Worm (Caenorhabditis elegans) whole organism, early embryonic: ENCODE measurements around the gene sdz-21.

Experiments used
- B0310.2 ChIP-seq: sonication (generic microtip); optimal IDR thresholded peaks from 2 replicates; lab custom pipeline; 2016; ENCODE audit warnings: mild to moderate bottlenecking, missing genetic modification characterization, missing compliant biosample characterization
- F13C5.2 ChIP-seq: sonication (generic microtip); optimal IDR thresholded peaks from 2 replicates; lab custom pipeline; 2017; ENCODE audit warnings: mild to moderate bottlenecking, missing genetic modification characterization, inconsistent platforms, missing compliant biosample characterization
- aly-1 ChIP-seq: sonication (generic microtip); optimal IDR thresholded peaks from 2 replicates; lab custom pipeline; 2016; ENCODE audit warnings: missing genetic modification characterization, missing compliant biosample characterization
- ama-1 ChIP-seq: fragments of 150-350 bp; optimal IDR thresholded peaks from 2 replicates; lab custom pipeline; 2014
- ceh-13 ChIP-seq: fragments of 200-800 bp; sonication (Bioruptor generic); optimal IDR thresholded peaks from 2 replicates; lab custom pipeline; 2018; ENCODE audit warnings: mild to moderate bottlenecking, missing genetic modification characterization, missing compliant biosample characterization
- ceh-36 ChIP-seq: sonication (generic microtip); optimal IDR thresholded peaks from 2 replicates; lab custom pipeline; 2016; ENCODE audit warnings: missing genetic modification characterization, inconsistent platforms, missing compliant biosample characterization
- ets-7 ChIP-seq: sonication (generic microtip); optimal IDR thresholded peaks from 2 replicates; lab custom pipeline; 2016; ENCODE audit warnings: missing genotype, missing genetic modification characterization, missing compliant biosample characterization
- flt-1 ChIP-seq: fragments of 200-800 bp; sonication (Bioruptor generic); IDR thresholded peaks from 2 replicates; pipeline ENCODE4 v1.3.6; 2022; ENCODE audit warnings: missing genetic modification characterization, missing compliant biosample characterization
- hmbx-1 ChIP-seq: sonication (generic microtip); optimal IDR thresholded peaks from 2 replicates; lab custom pipeline; 2016; ENCODE audit warnings: mild to moderate bottlenecking, missing genetic modification characterization, missing compliant biosample characterization
- hmg-4 ChIP-seq: fragments of 200-800 bp; sonication (Bioruptor generic); optimal IDR thresholded peaks from 2 replicates; lab custom pipeline; 2018; ENCODE audit warnings: mild to moderate bottlenecking, missing genetic modification characterization, missing compliant biosample characterization
- hnd-1 ChIP-seq: sonication (generic microtip); optimal IDR thresholded peaks from 2 replicates; lab custom pipeline; 2016; ENCODE audit warnings: missing genetic modification characterization, missing compliant biosample characterization
- pes-1 ChIP-seq: fragments of 200-800 bp; sonication (Bioruptor generic); IDR thresholded peaks from 2 replicates; pipeline ENCODE4 v1.3.6; 2022; ENCODE audit warnings: missing genetic modification reagents, missing genetic modification characterization, missing compliant biosample characterization
- scrt-1 ChIP-seq: fragments of 200-800 bp; sonication (Bioruptor generic); IDR thresholded peaks from 2 replicates; pipeline ENCODE4 v1.3.6; 2022; ENCODE audit warnings: missing genetic modification characterization, missing compliant biosample characterization
- sea-1 ChIP-seq: fragments of 200-800 bp; sonication (Bioruptor generic); conservative IDR thresholded peaks from 2 replicates; pipeline ENCODE4 v1.3.6; 2022; ENCODE audit warnings: missing genetic modification characterization, missing compliant biosample characterization
- tbx-11 ChIP-seq: fragments of 200-800 bp; sonication (Bioruptor generic); IDR thresholded peaks from 2 replicates; pipeline ENCODE4 v1.3.6; 2022; ENCODE audit warnings: missing genetic modification characterization, missing compliant biosample characterization
- tbx-37 ChIP-seq: fragments of 200-800 bp; sonication (Bioruptor generic); conservative IDR thresholded peaks from 2 replicates; pipeline ENCODE4 v1.3.6; 2022; ENCODE audit warnings: missing genetic modification reagents, missing genetic modification characterization, missing compliant biosample characterization
- tra-4 ChIP-seq: sonication (generic microtip); optimal IDR thresholded peaks from 2 replicates; lab custom pipeline; 2017; ENCODE audit warnings: missing genetic modification characterization, missing compliant biosample characterization

Gene sdz-21

DNA sequence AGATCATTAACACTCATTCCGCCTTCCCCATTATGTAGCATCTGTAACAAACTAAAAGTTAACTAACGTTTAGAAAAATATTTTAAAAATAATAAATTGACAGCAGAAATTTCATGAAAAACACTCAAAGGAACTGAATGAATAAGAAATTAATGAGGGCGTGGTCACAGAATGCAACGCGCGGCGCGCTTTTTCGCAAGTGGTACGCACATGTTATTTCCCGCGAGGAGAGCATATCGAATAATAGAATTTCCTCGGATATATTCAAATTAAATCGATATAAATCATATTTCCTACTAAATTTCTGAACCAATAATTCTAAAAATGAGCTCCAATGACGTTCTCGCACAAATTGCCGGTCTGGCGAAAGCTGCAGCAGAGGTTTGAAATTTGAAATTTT lies 35.8 kb upstream of the sdz-21 start, which contains the start of the genes abi-1 and arle-14:
abi-1 (minus strand) TSS at position 51 of the 400 bp plus-strand sequence.
arle-14 (plus strand) TSS at position 217 of the 400 bp plus-strand sequence.
- no peak for TF ChIP-seq scrt-1 (GFP tag; lab: Robert Waterston, UW)
- peak; percentile 61 for TF ChIP-seq F13C5.2

DNA sequence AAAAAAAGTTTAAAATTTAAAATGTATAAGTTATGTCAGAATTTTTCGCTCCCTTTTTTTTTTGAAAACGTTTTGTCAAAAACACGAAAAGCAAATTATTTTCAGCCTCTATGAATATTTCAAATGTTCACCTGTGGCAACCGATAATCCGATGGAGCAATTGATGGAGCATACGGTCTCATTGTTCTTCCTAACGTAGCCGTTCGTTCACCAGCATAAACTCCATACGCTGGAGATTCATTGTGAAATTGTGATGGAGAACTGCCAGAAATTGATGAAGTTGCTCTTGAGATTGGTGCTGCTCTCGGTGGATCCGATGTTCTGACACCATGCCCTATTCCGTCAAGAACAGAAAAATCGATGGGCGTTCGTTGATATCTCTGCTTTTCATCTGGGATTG lies 35.0 kb upstream of the sdz-21 start:
- no peak for TF ChIP-seq B0310.2
- TF ChIP-seq ama-1 = no peak
- no peak for TF ChIP-seq ets-7 (tag; lab: Kevin White, UChicago)
- TF ChIP-seq pes-1 (GFP tag; lab: Robert Waterston, UW) = no peak
- TF ChIP-seq hmg-4 = no peak
- no peak for TF ChIP-seq hnd-1 (tag; lab: Kevin White, UChicago)
- no peak for TF ChIP-seq flt-1 (GFP tag; lab: Robert Waterston, UW)
- no peak for TF ChIP-seq tbx-37 (GFP tag; lab: Robert Waterston, UW)
- no peak for TF ChIP-seq ceh-13 (GFP tag; lab: Kevin White, UChicago)
- no peak for TF ChIP-seq scrt-1 (GFP tag; lab: Robert Waterston, UW)
- TF ChIP-seq sea-1 = no peak
- no peak for TF ChIP-seq aly-1 (tag; lab: Kevin White, UChicago)
- TF ChIP-seq tra-4 (tag; lab: Kevin White, UChicago) = no peak
- TF ChIP-seq hmbx-1 (tag; lab: Kevin White, UChicago) = no peak
- no peak for TF ChIP-seq F13C5.2
- TF ChIP-seq ceh-36 (tag; lab: Kevin White, UChicago) = no peak
- no peak for TF ChIP-seq tbx-11

DNA sequence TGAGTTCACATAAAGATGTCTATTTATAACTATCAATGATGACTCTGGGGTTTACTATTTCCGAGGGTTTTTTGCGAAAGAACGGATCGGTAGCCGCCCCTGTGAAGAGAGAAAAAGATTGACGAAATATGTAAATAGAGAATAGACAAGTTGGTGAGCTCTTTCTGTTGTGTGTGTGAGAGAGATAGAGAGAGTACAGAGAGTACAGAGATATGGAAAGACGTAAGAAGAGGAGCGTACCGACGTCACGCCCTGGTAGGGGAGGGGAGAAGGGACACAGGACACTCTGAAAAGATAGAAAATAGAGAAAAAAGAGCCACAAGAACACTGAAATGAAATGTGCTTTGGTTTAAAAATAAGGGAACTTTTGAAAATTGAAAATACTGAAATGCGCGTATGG lies 31.4 kb upstream of the sdz-21 start:
- no peak for TF ChIP-seq ceh-13 (GFP tag; lab: Kevin White, UChicago)
- TF ChIP-seq hnd-1 (tag; lab: Kevin White, UChicago) = no peak
- TF ChIP-seq hmg-4 = peak; percentile 1
- no peak for TF ChIP-seq tbx-11

DNA sequence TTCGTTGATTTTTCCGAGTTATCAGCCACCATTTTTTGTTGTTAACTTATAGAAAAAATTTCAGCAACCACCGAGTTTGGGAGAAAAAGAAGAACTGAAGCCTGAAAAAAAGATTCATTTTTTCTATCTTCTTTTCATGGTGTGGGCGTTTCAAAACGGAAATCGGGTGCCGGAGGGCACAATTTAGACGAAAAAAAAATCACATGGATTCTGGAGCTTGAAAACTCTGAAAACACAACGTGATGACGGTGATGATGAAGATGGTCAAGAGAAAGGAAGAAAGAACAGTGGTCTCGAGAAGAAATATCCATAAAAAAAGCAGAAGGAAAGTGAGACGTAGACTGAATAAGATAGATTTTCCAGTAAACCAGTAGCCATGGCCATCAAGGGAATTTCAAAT lies 27.2 kb upstream of the sdz-21 start, which contains the start of gene rcan-1:
rcan-1 (minus strand) TSS at position 101 of the 400 bp plus-strand sequence.
- TF ChIP-seq hmbx-1 (tag; lab: Kevin White, UChicago) (no peak), pes-1 (GFP tag; lab: Robert Waterston, UW) (no peak), tra-4 (tag; lab: Kevin White, UChicago) (no peak), aly-1 (tag; lab: Kevin White, UChicago) (no peak), ceh-13 (GFP tag; lab: Kevin White, UChicago) (no peak), hnd-1 (tag; lab: Kevin White, UChicago) (no peak), ceh-36 (tag; lab: Kevin White, UChicago) (no peak), ets-7 (tag; lab: Kevin White, UChicago) (no peak), ama-1 (no peak), scrt-1 (GFP tag; lab: Robert Waterston, UW) (no peak), flt-1 (GFP tag; lab: Robert Waterston, UW) (no peak), tbx-11 (no peak), F13C5.2 (no peak), sea-1 (no peak), hmg-4 (no peak)

DNA sequence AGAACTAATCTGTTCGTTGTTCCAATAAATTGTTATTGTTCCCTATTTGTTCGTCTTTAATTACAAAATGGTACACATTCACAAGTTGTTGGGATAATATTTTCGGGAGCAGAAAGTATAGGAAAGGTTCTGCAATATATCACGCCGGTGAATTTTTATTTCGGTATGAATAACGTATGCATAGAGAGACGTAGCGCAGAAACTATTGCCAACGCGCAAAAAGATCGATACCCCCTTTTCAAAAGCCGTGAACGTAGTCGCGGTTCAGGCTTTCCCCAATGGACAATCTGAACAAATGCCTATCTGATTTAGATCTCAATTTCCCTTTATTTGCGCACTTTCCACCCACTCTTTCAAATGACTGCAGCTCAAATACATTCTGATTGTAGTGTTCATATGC lies 23.3 kb upstream of the sdz-21 start, which contains the start of gene pst-2:
pst-2 (plus strand) TSS at position 293 of the 400 bp plus-strand sequence.
- TF ChIP-seq tbx-37 (GFP tag; lab: Robert Waterston, UW) (no peak), hmbx-1 (tag; lab: Kevin White, UChicago) (no peak), hmg-4 (no peak), ceh-36 (tag; lab: Kevin White, UChicago) (no peak), flt-1 (GFP tag; lab: Robert Waterston, UW) (no peak), ceh-13 (GFP tag; lab: Kevin White, UChicago) (no peak), sea-1 (no peak), aly-1 (tag; lab: Kevin White, UChicago) (no peak), ama-1 (no peak)

DNA sequence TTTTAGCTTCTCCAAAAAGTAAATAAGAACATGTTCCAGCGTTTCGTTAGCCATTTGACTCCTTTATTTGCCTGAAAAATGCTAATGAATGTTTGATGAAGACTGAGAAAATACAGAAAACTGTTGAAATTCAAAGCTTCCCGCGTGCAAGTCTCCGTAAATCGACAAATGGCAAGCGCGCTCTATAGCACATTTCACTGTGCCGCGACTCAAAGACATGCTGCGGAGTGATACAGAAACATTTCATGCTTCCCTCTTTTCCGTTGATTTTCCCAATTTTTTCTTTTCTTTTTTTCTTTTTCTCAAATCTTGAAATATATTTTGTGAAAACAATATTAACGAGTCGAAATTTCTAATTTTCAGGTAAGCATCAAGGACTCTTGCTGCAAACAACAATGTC lies 22.1 kb upstream of the sdz-21 start, which contains the start of the genes ska-3 and rps-12:
ska-3 (minus strand) TSS at position 71 of the 400 bp plus-strand sequence.
rps-12 (plus strand) TSS at position 364 of the 400 bp plus-strand sequence.
- TF ChIP-seq hnd-1 (tag; lab: Kevin White, UChicago) = peak; percentile 8
- peak; percentile 95 for TF ChIP-seq F13C5.2
- TF ChIP-seq ceh-13 (GFP tag; lab: Kevin White, UChicago) = no peak
- TF ChIP-seq pes-1 (GFP tag; lab: Robert Waterston, UW) = peak; percentile 72
- TF ChIP-seq sea-1 = no peak; the same call in 1 of the 2 replicates
- peak; percentile 15 for TF ChIP-seq B0310.2
- TF ChIP-seq ama-1 = no peak
- TF ChIP-seq tbx-37 (GFP tag; lab: Robert Waterston, UW) = peak; percentile 49; the same call in 1 of the 2 replicates
- peak; percentile 69 for TF ChIP-seq flt-1 (GFP tag; lab: Robert Waterston, UW)
- no peak for TF ChIP-seq tra-4 (tag; lab: Kevin White, UChicago)
- TF ChIP-seq aly-1 (tag; lab: Kevin White, UChicago) = no peak
- peak; percentile 70 for TF ChIP-seq hmg-4
- 0 out of 2 replicates have a peak, but pooled peaks have one; percentile 17 for TF ChIP-seq tbx-11

DNA sequence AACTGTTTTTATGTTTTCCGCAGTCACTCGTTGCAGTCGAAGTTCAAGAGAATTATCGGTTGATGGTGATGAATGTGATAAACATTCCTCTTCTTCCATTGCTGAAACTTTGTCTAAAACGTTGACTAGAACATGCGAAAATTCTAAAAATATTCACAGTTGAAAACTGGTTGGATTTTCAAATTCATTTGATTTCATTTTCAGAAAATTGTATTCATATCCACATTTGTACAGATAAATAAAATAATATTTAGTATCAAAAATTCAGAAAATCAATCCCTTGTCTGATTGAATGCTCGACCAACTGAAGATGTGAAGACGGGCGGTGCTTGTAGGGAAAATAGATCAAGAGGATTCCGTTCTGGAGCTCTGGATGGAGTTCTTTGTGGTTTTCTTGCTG lies 20.9 kb upstream of the sdz-21 start, which contains the start of gene F54E7.9:
F54E7.9 (minus strand) TSS at position 101 of the 400 bp plus-strand sequence.
- TF ChIP-seq hmg-4 (no peak), F13C5.2 (no peak), tbx-37 (GFP tag; lab: Robert Waterston, UW) (no peak), scrt-1 (GFP tag; lab: Robert Waterston, UW) (no peak), B0310.2 (no peak)

DNA sequence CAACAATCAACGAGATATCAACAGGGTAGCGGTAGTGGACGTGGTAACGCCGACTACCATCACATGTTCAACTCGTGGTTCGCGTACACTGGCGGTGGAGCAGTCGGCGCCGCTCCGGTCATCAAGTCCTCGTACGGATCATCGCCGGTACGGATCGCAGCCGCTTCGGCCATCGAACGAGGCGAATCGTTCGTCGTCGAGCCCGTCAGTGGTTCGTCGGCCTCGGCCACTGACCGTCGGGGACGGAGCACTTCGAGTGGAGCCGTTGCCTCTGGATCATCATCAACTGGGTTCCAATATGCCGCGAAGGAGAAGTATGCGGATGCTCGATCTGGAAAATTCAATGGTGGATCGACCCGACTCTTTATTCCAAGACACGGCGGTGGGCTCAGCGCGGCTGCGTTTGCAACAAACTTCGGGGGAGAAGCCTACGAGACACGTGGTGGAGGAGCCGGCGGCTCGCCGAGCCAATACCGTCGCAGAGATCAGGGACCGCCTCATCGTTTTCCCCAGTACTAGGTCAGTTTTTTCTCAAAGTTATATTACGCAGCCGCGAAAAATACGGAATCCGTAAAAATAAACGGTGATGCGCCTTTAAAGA lies 18.6 kb upstream of the sdz-21 start:
- peak; percentile 45 for TF ChIP-seq aly-1 (tag; lab: Kevin White, UChicago)
- no peak for TF ChIP-seq hnd-1 (tag; lab: Kevin White, UChicago)
- no peak for TF ChIP-seq tra-4 (tag; lab: Kevin White, UChicago)
- no peak for TF ChIP-seq flt-1 (GFP tag; lab: Robert Waterston, UW)
- no peak for TF ChIP-seq hmbx-1 (tag; lab: Kevin White, UChicago)
- TF ChIP-seq scrt-1 (GFP tag; lab: Robert Waterston, UW) = 0 out of 2 replicates have a peak, but pooled peaks have one; percentile 19
- no peak for TF ChIP-seq ama-1
- TF ChIP-seq pes-1 (GFP tag; lab: Robert Waterston, UW) = no peak
